ENCODE assay signal across 5 fruit fly cellular contexts in the genomic region with DNA sequence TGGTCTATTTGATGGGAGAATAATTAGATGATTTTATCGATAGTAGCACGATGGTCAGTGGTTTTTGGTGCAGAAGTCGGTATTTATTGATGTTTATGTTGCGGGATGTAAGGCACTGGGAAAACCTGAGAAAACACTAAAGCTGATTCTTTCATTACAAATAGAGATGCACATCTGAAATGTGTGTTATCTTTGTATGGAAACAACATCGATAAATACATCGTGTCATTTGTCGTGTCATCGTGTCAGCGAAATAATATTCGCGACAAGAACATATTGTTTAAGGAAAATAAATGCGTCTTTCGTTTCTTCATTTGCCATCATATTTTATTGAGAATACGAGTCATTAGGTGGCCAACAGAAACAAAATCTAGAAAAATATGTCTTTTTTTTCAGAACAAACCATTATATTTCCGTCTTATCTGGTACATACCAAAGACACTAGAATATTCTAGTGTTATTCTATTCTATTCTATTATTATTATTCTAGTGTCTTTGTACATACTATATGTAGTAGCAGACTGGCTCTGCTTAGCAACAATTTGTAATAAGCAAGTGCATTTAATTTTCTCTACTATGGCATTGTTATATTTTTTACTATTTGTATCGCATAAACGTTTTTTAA.
TF ChIP-seq lines count a peak whose summit lies in the region.

A gene (minus strand): TSS at position 177 of the 625 bp plus-strand sequence.

- TF ChIP-seq CTCF in whole organism, embryonic (GFP tag; optimal IDR thresholded peaks at IDR 0.05; lab: Kevin White, UChicago): no peak

TF ChIP-seq in whole organism, adult, 20 proteins besides CTCF, POLR2A, EP300 and RAD21 (continues in another document):
- TF ChIP-seq cic (GFP tag; optimal IDR thresholded peaks at IDR 0.05; lab: Kevin White, UChicago) (no peak), pad (GFP tag; optimal IDR thresholded peaks at IDR 0.05; lab: Kevin White, UChicago) (no peak), Mnt (GFP tag; optimal IDR thresholded peaks at IDR 0.05; lab: Kevin White, UChicago) (peak; percentile 16), toe (GFP tag; optimal IDR thresholded peaks at IDR 0.05; lab: Kevin White, UChicago) (no peak), bab1 (GFP tag; optimal IDR thresholded peaks at IDR 0.05; lab: Kevin White, UChicago) (peak; percentile 64), CG7045 (GFP tag; optimal IDR thresholded peaks at IDR 0.05; lab: Kevin White, UChicago) (no peak), CG7101 (tag; optimal IDR thresholded peaks at IDR 0.05; lab: Kevin White, UChicago) (no peak), CG12768 (GFP tag; optimal IDR thresholded peaks at IDR 0.05; lab: Kevin White, UChicago) (no peak), CG5204 (GFP tag; optimal IDR thresholded peaks at IDR 0.05; lab: Kevin White, UChicago) (no peak), CG14711 (tag; optimal IDR thresholded peaks at IDR 0.05; lab: Kevin White, UChicago) (peak; percentile 28), kay (GFP tag; lab: Kevin White, UChicago; ENCODE audit: borderline replicate concordance) (peak; percentile 95), Crg-1 (GFP tag; optimal IDR thresholded peaks at IDR 0.05; lab: Kevin White, UChicago) (no peak), ovo (GFP tag; optimal IDR thresholded peaks at IDR 0.05; lab: Kevin White, UChicago) (no peak), Hr96 (GFP tag; optimal IDR thresholded peaks at IDR 0.05; lab: Kevin White, UChicago) (no peak), CG33017 (tag; optimal IDR thresholded peaks at IDR 0.05; lab: Kevin White, UChicago) (peak; percentile 13), tj (GFP tag; optimal IDR thresholded peaks at IDR 0.05; lab: Kevin White, UChicago) (peak; percentile 35), cnc (optimal IDR thresholded peaks at IDR 0.05; lab: Kevin White, UChicago) (no peak)

TF ChIP-seq in whole organism, embryonic, 481 proteins besides CTCF, POLR2A, EP300 and RAD21 (continues in another document):
- TF ChIP-seq Xbp1 (GFP tag; optimal IDR thresholded peaks at IDR 0.05; lab: Kevin White, UChicago): peak; percentile 33
- no peak for TF ChIP-seq bsh (GFP tag; optimal IDR thresholded peaks at IDR 0.05; lab: Kevin White, UChicago)
- TF ChIP-seq CG4617 (GFP tag; optimal IDR thresholded peaks at IDR 0.05; lab: Kevin White, UChicago; ENCODE audit: borderline replicate concordance): peak; percentile 24
- TF ChIP-seq CG8290 (GFP tag; optimal IDR thresholded peaks at IDR 0.05; lab: Kevin White, UChicago): no peak
- peak in 1 of 2 experiments; percentile 58 for TF ChIP-seq CG8290 (tag; optimal IDR thresholded peaks at IDR 0.05; lab: Kevin White, UChicago)
- no peak for TF ChIP-seq CkIIα-i1 (GFP tag; IDR thresholded peaks at IDR 0.05; lab: Robert Waterston, UW)
- TF ChIP-seq CG6791 (GFP tag; IDR thresholded peaks at IDR 0.05; lab: Robert Waterston, UW; ENCODE audit: partially characterized antibody): peak; percentile 88
- TF ChIP-seq CG32532 (GFP tag; IDR thresholded peaks at IDR 0.05; lab: Robert Waterston, UW): peak; percentile 6; the same call in 1 of the 2 replicates
- TF ChIP-seq CG34376 (GFP tag; optimal IDR thresholded peaks at IDR 0.05; lab: Kevin White, UChicago): peak; percentile 35
- TF ChIP-seq hb (GFP tag; IDR thresholded peaks at IDR 0.05; lab: Robert Waterston, UW; ENCODE audit: partially characterized antibody): peak; percentile 86
- no peak for TF ChIP-seq chn (GFP tag; optimal IDR thresholded peaks at IDR 0.05; lab: Kevin White, UChicago)
- TF ChIP-seq Sry-β (GFP tag; optimal IDR thresholded peaks at IDR 0.05; lab: Kevin White, UChicago): peak; percentile 53
- no peak for TF ChIP-seq CG4707 (GFP tag; optimal IDR thresholded peaks at IDR 0.05; lab: Kevin White, UChicago)
- peak; percentile 85 for TF ChIP-seq CG16813 (GFP tag; IDR thresholded peaks at IDR 0.05; lab: Robert Waterston, UW; ENCODE audit: partially characterized antibody)
- no peak for TF ChIP-seq Sin3A (optimal IDR thresholded peaks at IDR 0.05; lab: Kevin White, UChicago)
- no peak for TF ChIP-seq sr (GFP tag; IDR thresholded peaks at IDR 0.05; lab: Robert Waterston, UW)

TF ChIP-seq in whole organism, prepupa, 60 proteins besides CTCF, POLR2A, EP300 and RAD21 (continues in another document):
- TF ChIP-seq esn (GFP tag; optimal IDR thresholded peaks at IDR 0.05; lab: Kevin White, UChicago) (peak; percentile 19), acj6 (GFP tag; optimal IDR thresholded peaks at IDR 0.05; lab: Kevin White, UChicago) (no peak), Ets21C (GFP tag; optimal IDR thresholded peaks at IDR 0.05; lab: Kevin White, UChicago) (no peak), spab (GFP tag; optimal IDR thresholded peaks at IDR 0.05; lab: Kevin White, UChicago) (no peak), CG1621 (tag; optimal IDR thresholded peaks at IDR 0.05; lab: Kevin White, UChicago) (no peak), Blimp-1 (GFP tag; optimal IDR thresholded peaks at IDR 0.05; lab: Kevin White, UChicago) (no peak), CG6808 (GFP tag; optimal IDR thresholded peaks at IDR 0.05; lab: Kevin White, UChicago) (no peak), CG11294 (GFP tag; IDR thresholded peaks at IDR 0.05; lab: Robert Waterston, UW) (no peak), Hr39 (GFP tag; optimal IDR thresholded peaks at IDR 0.05; lab: Kevin White, UChicago) (peak; percentile 32), Eip78C (GFP tag; lab: Kevin White, UChicago) (peak; percentile 63), CG6854 (GFP tag; optimal IDR thresholded peaks at IDR 0.05; lab: Kevin White, UChicago) (no peak), topi (GFP tag; optimal IDR thresholded peaks at IDR 0.05; lab: Kevin White, UChicago) (no peak), Hr38 (GFP tag; optimal IDR thresholded peaks at IDR 0.05; lab: Kevin White, UChicago) (no peak), CG10631 (GFP tag; optimal IDR thresholded peaks at IDR 0.05; lab: Kevin White, UChicago) (no peak), Eip75B (GFP tag; optimal IDR thresholded peaks at IDR 0.05; lab: Kevin White, UChicago) (no peak), CG4318 (GFP tag; optimal IDR thresholded peaks at IDR 0.05; lab: Kevin White, UChicago) (no peak), CG6276 (GFP tag; optimal IDR thresholded peaks at IDR 0.05; lab: Kevin White, UChicago) (no peak), CG8119 (GFP tag; IDR thresholded peaks at IDR 0.05; lab: Robert Waterston, UW) (no peak), CG31627 (GFP tag; optimal IDR thresholded peaks at IDR 0.05; lab: Kevin White, UChicago) (no peak)

TF ChIP-seq in whole organism, pupa, 21 proteins besides CTCF, POLR2A, EP300 and RAD21:
- TF ChIP-seq Snoo (tag; optimal IDR thresholded peaks at IDR 0.05; lab: Kevin White, UChicago) (no peak), CG17806 (tag; optimal IDR thresholded peaks at IDR 0.05; lab: Kevin White, UChicago) (no peak), rn (GFP tag; IDR thresholded peaks at IDR 0.05; lab: Robert Waterston, UW) (no peak), CG12605 (GFP tag; IDR thresholded peaks at IDR 0.05; lab: Robert Waterston, UW) (no peak), Ets98B (GFP tag; IDR thresholded peaks at IDR 0.05; lab: Robert Waterston, UW) (peak; percentile 13; the same call in 1 of the 2 replicates), gl (tag; optimal IDR thresholded peaks at IDR 0.05; lab: Kevin White, UChicago) (no peak), CG10348 (GFP tag; IDR thresholded peaks at IDR 0.05; lab: Robert Waterston, UW) (no peak), CG34367 (tag; optimal IDR thresholded peaks at IDR 0.05; lab: Kevin White, UChicago) (no peak), CG4496 (GFP tag; IDR thresholded peaks at IDR 0.05; lab: Robert Waterston, UW) (0 out of 3 replicates have a peak, but pooled peaks have one; percentile 26)

TF ChIP-seq in whole organism, wandering third instar larva, 38 proteins besides CTCF, POLR2A, EP300 and RAD21:
- peak; percentile 31 for TF ChIP-seq rgr (GFP tag; optimal IDR thresholded peaks at IDR 0.05; lab: Kevin White, UChicago)
- peak; percentile 31 for TF ChIP-seq Jra (GFP tag; optimal IDR thresholded peaks at IDR 0.05; lab: Kevin White, UChicago)
- TF ChIP-seq usp (GFP tag; optimal IDR thresholded peaks at IDR 0.05; lab: Kevin White, UChicago): no peak
- peak; percentile 12 for TF ChIP-seq woc (GFP tag; optimal IDR thresholded peaks at IDR 0.05; lab: Kevin White, UChicago)
- no peak for TF ChIP-seq sv (GFP tag; optimal IDR thresholded peaks at IDR 0.05; lab: Kevin White, UChicago)
- TF ChIP-seq Rel (GFP tag; optimal IDR thresholded peaks at IDR 0.05; lab: Kevin White, UChicago): no peak
- TF ChIP-seq Rel (tag; optimal IDR thresholded peaks at IDR 0.05; lab: Kevin White, UChicago): peak; percentile 61
- TF ChIP-seq Abd-B (GFP tag; optimal IDR thresholded peaks at IDR 0.05; lab: Kevin White, UChicago): no peak
- no peak for TF ChIP-seq h (GFP tag; optimal IDR thresholded peaks at IDR 0.05; lab: Kevin White, UChicago)
- no peak for TF ChIP-seq fru (GFP tag; optimal IDR thresholded peaks at IDR 0.05; lab: Kevin White, UChicago)
- TF ChIP-seq tai (GFP tag; optimal IDR thresholded peaks at IDR 0.05; lab: Kevin White, UChicago): no peak
- TF ChIP-seq ey (GFP tag; optimal IDR thresholded peaks at IDR 0.05; lab: Kevin White, UChicago): peak; percentile 16
- peak; percentile 59 for TF ChIP-seq Hnf4 (GFP tag; optimal IDR thresholded peaks at IDR 0.05; lab: Kevin White, UChicago)
- no peak for TF ChIP-seq Dfd (GFP tag; optimal IDR thresholded peaks at IDR 0.05; lab: Kevin White, UChicago)
- TF ChIP-seq brk (GFP tag; optimal IDR thresholded peaks at IDR 0.05; lab: Kevin White, UChicago): peak; percentile 43
- TF ChIP-seq foxo (GFP tag; optimal IDR thresholded peaks at IDR 0.05; lab: Kevin White, UChicago): no peak
- TF ChIP-seq Myc (optimal IDR thresholded peaks at IDR 0.05; lab: Kevin White, UChicago): no peak
- no peak for TF ChIP-seq dl (GFP tag; optimal IDR thresholded peaks at IDR 0.05; lab: Kevin White, UChicago; ENCODE audit: insufficient read depth in 1 of 2, partially characterized antibody in 2 of 2)
- TF ChIP-seq CrebA (GFP tag; optimal IDR thresholded peaks at IDR 0.05; lab: Kevin White, UChicago; ENCODE audit: borderline replicate concordance): no peak
- TF ChIP-seq HLH106 (tag; optimal IDR thresholded peaks at IDR 0.05; lab: Kevin White, UChicago): peak; percentile 7
- no peak for TF ChIP-seq Dif (GFP tag; optimal IDR thresholded peaks at IDR 0.05; lab: Kevin White, UChicago; ENCODE audit: partially characterized antibody)
